Worm (Caenorhabditis elegans): ENCODE data around the gene K04C2.3.

Gene K04C2.3

ce11 chrIII:6912381-6912780 lies 39.5 kb downstream of the K04C2.3 start, which contains the start of gene pdf-1:
Gene pdf-1, minus strand, starts transcription at chrIII:6912481.
- no peak for TF ChIP-seq lsy-27 (tag; optimal IDR thresholded peaks at IDR 0.05; ENCODE audit: borderline replicate concordance, insufficient read depth)
- no peak for TF ChIP-seq zim-3 (tag; optimal IDR thresholded peaks at IDR 0.05)
- TF ChIP-seq ztf-22 (GFP tag; optimal IDR thresholded peaks at IDR 0.05), result no peak
- TF ChIP-seq madf-10 (tag; optimal IDR thresholded peaks at IDR 0.05), result no peak
- TF ChIP-seq nfya-1 (tag; optimal IDR thresholded peaks at IDR 0.05; ENCODE audit: borderline replicate concordance, insufficient read depth), result no peak
- no peak for TF ChIP-seq unc-62 (GFP tag; optimal IDR thresholded peaks at IDR 0.05)
- no peak for TF ChIP-seq ceh-58 (GFP tag; IDR thresholded peaks at IDR 0.05)
- TF ChIP-seq hmg-1.2 (GFP tag; IDR thresholded peaks at IDR 0.05), result no peak
- no peak for TF ChIP-seq dpff-1 (tag; optimal IDR thresholded peaks at IDR 0.05)
- TF ChIP-seq ZK185.1 (tag; optimal IDR thresholded peaks at IDR 0.05; ENCODE audit: poor library complexity, severe bottlenecking), result no peak
- TF ChIP-seq K12H6.12 (tag; optimal IDR thresholded peaks at IDR 0.05), result no peak
- no peak for TF ChIP-seq atf-7 (tag; optimal IDR thresholded peaks at IDR 0.05)
- TF ChIP-seq mel-28 (tag; optimal IDR thresholded peaks at IDR 0.05; ENCODE audit: borderline replicate concordance), result no peak
- TF ChIP-seq gei-17 (GFP tag; optimal IDR thresholded peaks at IDR 0.05), result no peak
- TF ChIP-seq snpc-3.4 (tag; optimal IDR thresholded peaks at IDR 0.05), result no peak

DNA sequence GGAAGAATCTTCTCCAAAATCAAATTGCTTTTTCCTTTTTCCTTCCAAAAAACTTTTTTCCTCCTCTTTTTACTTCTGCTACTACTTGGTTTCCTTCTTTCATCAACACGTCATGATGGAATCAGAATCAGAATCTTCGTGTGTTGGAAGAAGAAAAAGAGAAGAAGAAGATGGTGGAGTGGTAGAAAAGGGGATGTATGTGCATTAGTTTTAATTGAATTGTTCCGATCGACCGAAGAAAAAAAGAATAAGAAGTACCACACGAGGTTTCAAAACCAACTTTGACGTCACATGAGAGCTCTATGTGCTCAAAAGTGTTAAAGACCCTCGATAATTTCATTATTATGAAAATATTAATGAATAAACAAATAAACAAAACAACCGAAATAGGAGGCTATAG lies 42.0 kb downstream of the K04C2.3 start:
- TF ChIP-seq ztf-25 (GFP tag; IDR thresholded peaks at IDR 0.05) (no peak), egrh-3 (GFP tag; IDR thresholded peaks at IDR 0.05) (no peak)
